Worm (Caenorhabditis elegans): ENCODE data around the gene C06C6.9.

DNA sequence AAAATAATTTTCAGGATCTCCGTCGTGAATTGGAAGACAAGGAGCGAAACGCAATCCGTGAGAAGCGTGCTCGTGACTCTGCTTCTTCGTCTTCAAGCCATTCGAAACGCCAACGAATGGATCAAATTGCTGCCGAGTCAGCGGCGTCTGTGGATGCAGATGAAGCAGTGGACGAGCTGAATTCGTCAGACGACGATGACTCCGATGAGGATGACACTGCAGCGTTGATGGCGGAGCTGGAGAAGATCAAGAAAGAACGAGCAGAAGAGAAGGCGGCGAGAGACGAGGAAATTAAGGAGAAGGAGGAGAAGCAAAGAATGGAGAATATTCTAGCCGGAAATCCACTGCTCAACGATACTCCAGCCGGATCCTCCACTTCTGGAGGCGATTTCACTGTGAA, 27.0 kb upstream of the C06C6.9 start:
- no peak for TF ChIP-seq ceh-43 (GFP tag; optimal IDR thresholded peaks at IDR 0.05)
- no peak for TF ChIP-seq nhr-28 (tag; optimal IDR thresholded peaks at IDR 0.05)
- no peak for TF ChIP-seq elt-1 (tag; optimal IDR thresholded peaks at IDR 0.05; ENCODE audit: borderline replicate concordance, insufficient read depth)
- TF ChIP-seq nhr-12 (tag; optimal IDR thresholded peaks at IDR 0.05): no peak
- no peak for TF ChIP-seq mep-1 (tag; optimal IDR thresholded peaks at IDR 0.05)
- no peak for TF ChIP-seq ces-1 (GFP tag; optimal IDR thresholded peaks at IDR 0.05)
